Fruit fly (Drosophila melanogaster) whole organism: ENCODE measurements around the gene eIF4H2.

Experiments used
- CG8478 ChIP-seq: fragments of >200 bp; optimal IDR thresholded peaks from 2 replicates; lab custom pipeline; 2018; ENCODE audit warnings: inconsistent platforms
- pan ChIP-seq: fragments of >200 bp; optimal IDR thresholded peaks from 2 replicates; lab custom pipeline; 2017

dm6 chr3R:30764121-30764520, 38.2 kb downstream of the eIF4H2 start:
- TF ChIP-seq pan (lab: Kevin White, UChicago) (no peak), CG8478 (lab: Kevin White, UChicago) (peak; percentile 61)
